Worm (Caenorhabditis elegans) whole organism, young adult: Measurements from ENCODE around the gene irld-47.

Source experiments
- B0019.2 ChIP-seq: fragments of 200-800 bp; sonication (Bioruptor generic); conservative IDR thresholded peaks from 2 replicates; pipeline ENCODE4 v1.3.6; 2022; ENCODE audit warnings: missing genetic modification reagents, missing genetic modification characterization, missing compliant biosample characterization
- F23B12.7 ChIP-seq: sonication (generic microtip); optimal IDR thresholded peaks from 2 replicates; lab custom pipeline; 2017; ENCODE audit warnings: missing genetic modification characterization, mild to moderate bottlenecking, missing compliant biosample characterization, antibody characterized with exemption, moderate library complexity; ENCODE audit not compliant: insufficient read depth
- F33H1.4 ChIP-seq: fragments of 200-800 bp; sonication (Bioruptor generic); IDR thresholded peaks from 2 replicates; pipeline ENCODE4 v1.3.6; 2022; ENCODE audit warnings: missing genetic modification reagents, missing genetic modification characterization, missing compliant biosample characterization
- F37B4.10 ChIP-seq: fragments of 200-800 bp; sonication (Bioruptor generic); IDR thresholded peaks from 2 replicates; pipeline ENCODE4 v1.3.6; 2022; ENCODE audit warnings: missing genetic modification characterization, missing compliant biosample characterization
- F49E8.2 ChIP-seq: sonication (generic microtip); optimal IDR thresholded peaks from 3 replicates; lab custom pipeline; 2017; ENCODE audit warnings: missing genetic modification characterization, mild to moderate bottlenecking, missing compliant biosample characterization, antibody characterized with exemption, moderate library complexity; ENCODE audit not compliant: insufficient read depth
- F52B5.7 ChIP-seq: sonication (generic microtip); optimal IDR thresholded peaks from 2 replicates; lab custom pipeline; 2016; ENCODE audit warnings: mild to moderate bottlenecking, missing genetic modification characterization, missing compliant biosample characterization
- T07F8.4 ChIP-seq: sonication (generic microtip); optimal IDR thresholded peaks from 2 replicates; lab custom pipeline; 2016; ENCODE audit warnings: mild to moderate bottlenecking, missing genetic modification characterization, moderate library complexity, missing compliant biosample characterization
- T26A5.8 ChIP-seq: sonication (generic microtip); optimal IDR thresholded peaks from 2 replicates; lab custom pipeline; 2016; ENCODE audit warnings: missing genetic modification characterization, missing compliant biosample characterization
- Y53F4B.3 ChIP-seq: fragments of 200-800 bp; sonication (Bioruptor generic); IDR thresholded peaks from 2 replicates; pipeline ENCODE4 v1.3.6; 2022; ENCODE audit warnings: missing genetic modification reagents, missing genetic modification characterization, missing compliant biosample characterization
- Y95B8A.8 ChIP-seq: fragments of 200-800 bp; sonication (Bioruptor generic); IDR thresholded peaks from 2 replicates; pipeline ENCODE4 v1.3.6; 2022; ENCODE audit warnings: missing genetic modification reagents, missing genetic modification characterization, missing compliant biosample characterization
- ama-1 ChIP-seq, 3 experiments: fragments of 150-350 bp in 1 of 3; sonication (generic microtip) in 2 of 3; optimal IDR thresholded peaks; 2 replicates each; lab custom pipeline; 2014 to 2018; ENCODE audit warnings: missing biosample characterization in 2 of 3, missing genetic modification characterization in 2 of 3, missing genetic modification reagents in 2 of 3
- aptf-2 ChIP-seq: fragments of 200-800 bp; sonication (Bioruptor generic); conservative IDR thresholded peaks from 2 replicates; pipeline ENCODE4 v1.3.6; 2022; ENCODE audit warnings: missing genetic modification reagents, missing genetic modification characterization, missing compliant biosample characterization
- aptf-3 ChIP-seq: fragments of 200-800 bp; sonication (Bioruptor generic); IDR thresholded peaks from 2 replicates; pipeline ENCODE4 v1.3.6; 2022; ENCODE audit warnings: missing genetic modification characterization, missing compliant biosample characterization
- atf-7 ChIP-seq: sonication (generic microtip); optimal IDR thresholded peaks from 2 replicates; lab custom pipeline; 2017; ENCODE audit warnings: mild to moderate bottlenecking, missing genetic modification characterization, missing compliant biosample characterization
- attf-3 ChIP-seq: fragments of 200-800 bp; sonication (Bioruptor generic); conservative IDR thresholded peaks from 2 replicates; pipeline ENCODE4 v1.3.6; 2022; ENCODE audit warnings: missing genetic modification reagents, missing genetic modification characterization, missing compliant biosample characterization
- bed-1 ChIP-seq: fragments of 200-800 bp; sonication (Bioruptor generic); IDR thresholded peaks from 2 replicates; pipeline ENCODE4 v1.3.6; 2022; ENCODE audit warnings: missing genetic modification reagents, missing genetic modification characterization, missing compliant biosample characterization
- ceh-100 ChIP-seq: fragments of 200-800 bp; sonication (Bioruptor generic); IDR thresholded peaks from 2 replicates; pipeline ENCODE4 v1.3.6; 2022; ENCODE audit warnings: missing genetic modification reagents, missing genetic modification characterization, missing compliant biosample characterization
- ceh-58 ChIP-seq: fragments of 200-800 bp; sonication (Bioruptor generic); IDR thresholded peaks from 2 replicates; pipeline ENCODE4 v1.3.6; 2022; ENCODE audit warnings: missing genetic modification characterization, missing compliant biosample characterization
- ceh-79 ChIP-seq: sonication (generic microtip); optimal IDR thresholded peaks from 2 replicates; lab custom pipeline; 2017; ENCODE audit warnings: mild to moderate bottlenecking, missing genetic modification characterization, missing compliant biosample characterization
- ceh-91 ChIP-seq: fragments of 200-800 bp; sonication (Bioruptor generic); IDR thresholded peaks from 2 replicates; pipeline ENCODE4 v1.3.6; 2022; ENCODE audit warnings: missing genetic modification reagents, missing genetic modification characterization, missing compliant biosample characterization
- chd-7 ChIP-seq: sonication (generic microtip); optimal IDR thresholded peaks from 2 replicates; lab custom pipeline; 2016; ENCODE audit warnings: mild to moderate bottlenecking, missing genetic modification characterization, moderate library complexity, missing compliant biosample characterization
- dpl-1 ChIP-seq: fragments of 150-350 bp; optimal IDR thresholded peaks from 2 replicates; lab custom pipeline; 2014; ENCODE audit warnings: missing biosample characterization, missing genetic modification reagents, missing genetic modification characterization
- efl-1 ChIP-seq: fragments of 150-350 bp; optimal IDR thresholded peaks from 2 replicates; lab custom pipeline; 2014; ENCODE audit warnings: missing biosample characterization, missing genetic modification reagents, missing genetic modification characterization
- egl-18 ChIP-seq: fragments of 200-800 bp; sonication (Bioruptor generic); IDR thresholded peaks from 2 replicates; pipeline ENCODE4 v1.3.6; 2022; ENCODE audit warnings: missing genetic modification reagents, missing genetic modification characterization, missing compliant biosample characterization
- egl-44 ChIP-seq: fragments of 200-800 bp; sonication (Bioruptor generic); IDR thresholded peaks from 2 replicates; pipeline ENCODE4 v1.3.6; 2022; ENCODE audit warnings: missing genetic modification reagents, missing genetic modification characterization, missing compliant biosample characterization
- gei-17 ChIP-seq: fragments of 200-800 bp; sonication (Bioruptor generic); optimal IDR thresholded peaks from 2 replicates; lab custom pipeline; 2018; ENCODE audit warnings: mild to moderate bottlenecking, missing genetic modification characterization, missing compliant biosample characterization
- hlh-12 ChIP-seq: sonication (generic microtip); optimal IDR thresholded peaks from 2 replicates; lab custom pipeline; 2016; ENCODE audit warnings: missing genetic modification characterization, missing compliant biosample characterization
- hsf-1 ChIP-seq: fragments of 200-800 bp; sonication (Bioruptor generic); IDR thresholded peaks from 2 replicates; pipeline ENCODE4 v1.3.6; 2022; ENCODE audit warnings: missing genetic modification reagents, missing genetic modification characterization, missing compliant biosample characterization
- lag-1 ChIP-seq: fragments of 200-800 bp; sonication (Bioruptor generic); IDR thresholded peaks from 2 replicates; pipeline ENCODE4 v1.3.6; 2022; ENCODE audit warnings: missing genetic modification reagents, missing genetic modification characterization, missing compliant biosample characterization
- lin-40 ChIP-seq: sonication (generic microtip); optimal IDR thresholded peaks from 2 replicates; lab custom pipeline; 2016; ENCODE audit warnings: missing genetic modification characterization, mild to moderate bottlenecking, missing compliant biosample characterization, missing genotype, missing genetic modification reagents
- lin-54 ChIP-seq: fragments of 200-800 bp; sonication (Bioruptor generic); optimal IDR thresholded peaks from 2 replicates; lab custom pipeline; 2018; ENCODE audit warnings: mild to moderate bottlenecking, missing genetic modification characterization, missing compliant biosample characterization
- madf-10 ChIP-seq: sonication (generic microtip); optimal IDR thresholded peaks from 2 replicates; lab custom pipeline; 2016; ENCODE audit warnings: mild to moderate bottlenecking, missing genetic modification characterization, missing compliant biosample characterization
- madf-6 ChIP-seq: fragments of 200-800 bp; sonication (Bioruptor generic); IDR thresholded peaks from 2 replicates; pipeline ENCODE4 v1.3.6; 2022; ENCODE audit warnings: missing genetic modification reagents, missing genetic modification characterization, missing compliant biosample characterization
- madf-8 ChIP-seq: fragments of 200-800 bp; sonication (Bioruptor generic); conservative IDR thresholded peaks from 2 replicates; pipeline ENCODE4 v1.3.6; 2022; ENCODE audit warnings: missing genetic modification reagents, missing genetic modification characterization, missing compliant biosample characterization
- mxl-1 ChIP-seq: sonication (generic microtip); optimal IDR thresholded peaks from 2 replicates; lab custom pipeline; 2016; ENCODE audit warnings: missing genetic modification characterization, missing compliant biosample characterization
- nhr-27 ChIP-seq: fragments of 200-800 bp; sonication (Bioruptor generic); optimal IDR thresholded peaks from 2 replicates; lab custom pipeline; 2018; ENCODE audit warnings: mild to moderate bottlenecking, missing genetic modification characterization, moderate library complexity, missing compliant biosample characterization
- nhr-90 ChIP-seq: sonication (generic microtip); optimal IDR thresholded peaks from 2 replicates; lab custom pipeline; 2016; ENCODE audit warnings: missing genotype, mild to moderate bottlenecking, missing genetic modification characterization, missing compliant biosample characterization
- pbrm-1 ChIP-seq: fragments of 200-800 bp; sonication (Bioruptor generic); IDR thresholded peaks from 2 replicates; pipeline ENCODE4 v1.3.6; 2022; ENCODE audit warnings: missing genetic modification reagents, missing genetic modification characterization, missing compliant biosample characterization
- tlf-1 ChIP-seq: fragments of 200-800 bp; sonication (Bioruptor generic); optimal IDR thresholded peaks from 2 replicates; lab custom pipeline; 2018; ENCODE audit warnings: mild to moderate bottlenecking, missing genetic modification characterization, missing compliant biosample characterization
- unc-130 ChIP-seq: sonication (generic microtip); optimal IDR thresholded peaks from 2 replicates; lab custom pipeline; 2016; ENCODE audit warnings: missing genetic modification reagents, missing genetic modification characterization, missing compliant biosample characterization
- xnd-1 ChIP-seq: sonication (generic microtip); optimal IDR thresholded peaks from 2 replicates; lab custom pipeline; 2016; ENCODE audit warnings: missing genotype, missing genetic modification reagents, missing genetic modification characterization, missing compliant biosample characterization
- zfh-2 ChIP-seq: fragments of 200-800 bp; sonication (Bioruptor generic); conservative IDR thresholded peaks from 2 replicates; pipeline ENCODE4 v1.3.6; 2022; ENCODE audit warnings: missing genetic modification reagents, missing genetic modification characterization, missing compliant biosample characterization
- ztf-18 ChIP-seq: sonication (generic microtip); optimal IDR thresholded peaks from 2 replicates; lab custom pipeline; 2016; ENCODE audit warnings: missing genotype, mild to moderate bottlenecking, missing genetic modification characterization, missing compliant biosample characterization
- ztf-26 ChIP-seq: sonication (generic microtip); optimal IDR thresholded peaks from 2 replicates; lab custom pipeline; 2017; ENCODE audit warnings: missing genetic modification characterization, missing compliant biosample characterization
- ztf-28 ChIP-seq: fragments of 200-800 bp; sonication (Bioruptor generic); IDR thresholded peaks from 2 replicates; pipeline ENCODE4 v1.3.6; 2022; ENCODE audit warnings: missing genetic modification reagents, missing genetic modification characterization, missing compliant biosample characterization
- ztf-3 ChIP-seq: fragments of 200-800 bp; sonication (Bioruptor generic); optimal IDR thresholded peaks from 2 replicates; lab custom pipeline; 2018; ENCODE audit warnings: mild to moderate bottlenecking, missing genetic modification characterization, missing compliant biosample characterization

irld-47 gene

ce11 chrII:7863480-7864125, 41.2 kb upstream of the irld-47 start (continued):
- TF ChIP-seq hlh-12 (tag; lab: Kevin White, UChicago) (no peak), madf-10 (tag; lab: Kevin White, UChicago) (no peak), zfh-2 (GFP tag; lab: Robert Waterston, UW) (peak; percentile 90), T26A5.8 (no peak), aptf-2 (GFP tag; lab: Robert Waterston, UW) (no peak), ztf-28 (0 out of 2 replicates have a peak, but pooled peaks have one; percentile 6), madf-6 (GFP tag; lab: Robert Waterston, UW) (peak; percentile 33; the same call in 1 of the 2 replicates), ztf-3 (GFP tag; lab: Kevin White, UChicago) (no peak), dpl-1 (GFP tag; lab: Kevin White, UChicago) (no peak), atf-7 (tag; lab: Kevin White, UChicago) (no peak), chd-7 (tag; lab: Kevin White, UChicago) (peak; percentile 21), F52B5.7 (tag; lab: Kevin White, UChicago) (no peak), lag-1 (GFP tag; lab: Robert Waterston, UW) (no peak), unc-130 (no peak), B0019.2 (no peak), madf-8 (no peak; the same call in 1 of the 2 replicates), ceh-100 (GFP tag; lab: Robert Waterston, UW) (0 out of 2 replicates have a peak, but pooled peaks have one; percentile 10), F37B4.10 (GFP tag; lab: Robert Waterston, UW) (no peak), efl-1 (GFP tag; lab: Kevin White, UChicago) (peak; percentile 59), pbrm-1 (GFP tag; lab: Robert Waterston, UW) (no peak), F23B12.7 (no peak), egl-18 (GFP tag; lab: Robert Waterston, UW) (no peak), nhr-90 (no peak), ceh-91 (GFP tag; lab: Robert Waterston, UW) (peak; percentile 37; the same call in 1 of the 2 replicates), F33H1.4 (GFP tag; lab: Robert Waterston, UW) (peak; percentile 71)

ce11 chrII:7860221-7860928, 38.0 kb upstream of the irld-47 start, which contains the start of gene lin-5:
Gene lin-5, plus strand, starts transcription at chrII:7860574.
- TF ChIP-seq ztf-18 (peak; percentile 1), atf-7 (tag; lab: Kevin White, UChicago) (no peak), aptf-3 (GFP tag; lab: Robert Waterston, UW) (no peak), ceh-79 (tag; lab: Kevin White, UChicago) (no peak), egl-44 (GFP tag; lab: Robert Waterston, UW) (no peak), ztf-26 (tag; lab: Kevin White, UChicago) (no peak), egl-18 (GFP tag; lab: Robert Waterston, UW) (no peak), pbrm-1 (GFP tag; lab: Robert Waterston, UW) (no peak), bed-1 (GFP tag; lab: Robert Waterston, UW) (no peak), ceh-58 (no peak), xnd-1 (peak; percentile 95), madf-6 (GFP tag; lab: Robert Waterston, UW) (peak; percentile 99), Y53F4B.3 (GFP tag; lab: Robert Waterston, UW) (no peak), tlf-1 (GFP tag; lab: Kevin White, UChicago) (peak; percentile 78), ama-1 (optimal IDR thresholded peaks at IDR 0.05; lab: Kevin White, UChicago) (no peak), ama-1 (GFP tag; optimal IDR thresholded peaks at IDR 0.05; lab: Kevin White, UChicago) (no peak), mxl-1 (no peak), F49E8.2 (tag; lab: Kevin White, UChicago) (peak; percentile 77), hsf-1 (peak; percentile 78), lin-54 (GFP tag; lab: Kevin White, UChicago) (peak; percentile 92), B0019.2 (peak; percentile 41; the same call in 1 of the 2 replicates), efl-1 (GFP tag; lab: Kevin White, UChicago) (peak; percentile 96), T07F8.4 (tag; lab: Kevin White, UChicago) (no peak), gei-17 (GFP tag; lab: Kevin White, UChicago) (no peak), attf-3 (GFP tag; lab: Robert Waterston, UW) (peak; percentile 70), lin-40 (tag; lab: Kevin White, UChicago) (no peak), Y95B8A.8 (GFP tag; lab: Robert Waterston, UW) (peak; percentile 69; the same call in 1 of the 2 replicates), nhr-27 (tag; lab: Kevin White, UChicago) (no peak)
